Fruit fly (Drosophila melanogaster) whole organism, embryonic: ENCODE results near the gene CG33172.

Experiments
- Adf1 ChIP-seq: fragments of 200-800 bp; sonication (Bioruptor generic); IDR thresholded peaks from 2 replicates; pipeline ENCODE4 v1.3.6; 2022; ENCODE audit warnings: missing biosample characterization, missing genetic modification characterization
- Antp ChIP-seq: fragments of 200-800 bp; sonication (Bioruptor generic); optimal IDR thresholded peaks from 3 replicates; lab custom pipeline; 2016; ENCODE audit warnings: missing biosample characterization, missing genetic modification characterization
- Atf3 ChIP-seq: fragments of 200-800 bp; sonication (Bioruptor generic); optimal IDR thresholded peaks from 3 replicates; lab custom pipeline; 2016; ENCODE audit warnings: missing biosample characterization, missing genetic modification characterization
- B-H1 ChIP-seq: fragments of 200-800 bp; sonication (Bioruptor generic); IDR thresholded peaks from 3 replicates; pipeline ENCODE4 v1.3.6; 2022; ENCODE audit warnings: missing biosample characterization, missing genetic modification characterization
- CG10565 ChIP-seq: fragments of 200-800 bp; sonication (Bioruptor generic); optimal IDR thresholded peaks from 3 replicates; lab custom pipeline; 2016; ENCODE audit warnings: missing biosample characterization, mild to moderate bottlenecking, missing genetic modification characterization
- CG11695 ChIP-seq: fragments of 200-800 bp; sonication (Bioruptor generic); IDR thresholded peaks from 3 replicates; pipeline ENCODE4 v1.3.6; 2022; ENCODE audit warnings: missing biosample characterization, missing genetic modification characterization
- CG12104 ChIP-seq: fragments of 200-800 bp; sonication (Bioruptor generic); optimal IDR thresholded peaks from 3 replicates; lab custom pipeline; 2016; ENCODE audit warnings: missing biosample characterization, missing genetic modification characterization
- CG12236 ChIP-seq: fragments of 200-800 bp; sonication (Bioruptor generic); optimal IDR thresholded peaks from 2 replicates; lab custom pipeline; 2016; ENCODE audit warnings: missing biosample characterization, missing genetic modification characterization
- CG12769 ChIP-seq: fragments of 200-800 bp; sonication (Bioruptor generic); optimal IDR thresholded peaks from 2 replicates; lab custom pipeline; 2019; ENCODE audit warnings: missing biosample characterization, mild to moderate bottlenecking, missing genetic modification characterization, moderate library complexity
- CG13287 ChIP-seq: fragments of 200-800 bp; sonication (Bioruptor generic); IDR thresholded peaks from 2 replicates; pipeline ENCODE4 v1.3.6; 2022; ENCODE audit warnings: missing biosample characterization, missing genetic modification characterization; ENCODE audit not compliant: partially characterized antibody
- CG13296 ChIP-seq: fragments of 200-800 bp; sonication (Bioruptor generic); optimal IDR thresholded peaks from 3 replicates; lab custom pipeline; 2018; ENCODE audit warnings: missing biosample characterization, mild to moderate bottlenecking, missing genetic modification characterization
- CG15011 ChIP-seq: fragments of 200-800 bp; sonication (Bioruptor generic); optimal IDR thresholded peaks from 3 replicates; lab custom pipeline; 2018; ENCODE audit warnings: missing biosample characterization, mild to moderate bottlenecking, missing genetic modification characterization
- CG15696 ChIP-seq: fragments of 200-800 bp; sonication (Bioruptor generic); optimal IDR thresholded peaks from 2 replicates; lab custom pipeline; 2019; ENCODE audit warnings: missing biosample characterization, mild to moderate bottlenecking, missing genetic modification characterization, moderate library complexity
- CG1647 ChIP-seq: fragments of 200-800 bp; sonication (Bioruptor generic); optimal IDR thresholded peaks from 3 replicates; lab custom pipeline; 2016; ENCODE audit warnings: missing biosample characterization, missing genetic modification characterization
- CG2120 ChIP-seq: fragments of 200-800 bp; sonication (Bioruptor generic); optimal IDR thresholded peaks from 3 replicates; lab custom pipeline; 2016; ENCODE audit warnings: missing biosample characterization, missing genetic modification characterization
- CG2678 ChIP-seq: fragments of 200-800 bp; sonication (Bioruptor generic); optimal IDR thresholded peaks from 3 replicates; lab custom pipeline; 2019; ENCODE audit warnings: missing biosample characterization, mild to moderate bottlenecking, missing genetic modification characterization, moderate library complexity
- CG30403 ChIP-seq: fragments of 200-800 bp; sonication (Bioruptor generic); optimal IDR thresholded peaks from 3 replicates; lab custom pipeline; 2016; ENCODE audit warnings: missing biosample characterization, missing genetic modification characterization
- CG4854 ChIP-seq: fragments of 200-800 bp; sonication (Bioruptor generic); optimal IDR thresholded peaks from 2 replicates; lab custom pipeline; 2016; ENCODE audit warnings: missing biosample characterization, missing genetic modification characterization, inconsistent platforms
- CG5953 ChIP-seq: fragments of 200-800 bp; sonication (Bioruptor generic); IDR thresholded peaks from 2 replicates; pipeline ENCODE4 v1.3.6; 2022; ENCODE audit warnings: missing biosample characterization, missing genetic modification characterization
- CG7556 ChIP-seq: fragments of 200-800 bp; sonication (Bioruptor generic); optimal IDR thresholded peaks from 2 replicates; lab custom pipeline; 2017; ENCODE audit warnings: missing biosample characterization, mild to moderate bottlenecking, missing genetic modification characterization
- CG7745 ChIP-seq: fragments of 200-800 bp; sonication (Bioruptor generic); optimal IDR thresholded peaks from 2 replicates; lab custom pipeline; 2018; ENCODE audit warnings: missing biosample characterization, mild to moderate bottlenecking, missing genetic modification characterization, moderate library complexity
- CG8765 ChIP-seq: fragments of 200-800 bp; sonication (Bioruptor generic); IDR thresholded peaks from 2 replicates; pipeline ENCODE4 v1.3.6; 2022; ENCODE audit warnings: missing biosample characterization, missing genetic modification characterization
- CG8944 ChIP-seq: fragments of 200-800 bp; sonication (Bioruptor generic); optimal IDR thresholded peaks from 3 replicates; lab custom pipeline; 2016; ENCODE audit warnings: missing biosample characterization, missing genetic modification characterization
- CG9727 ChIP-seq: fragments of 200-800 bp; sonication (Bioruptor generic); optimal IDR thresholded peaks from 3 replicates; lab custom pipeline; 2017; ENCODE audit warnings: missing biosample characterization, mild to moderate bottlenecking, missing genetic modification characterization
- CG9817 ChIP-seq: fragments of 200-800 bp; sonication (Bioruptor generic); optimal IDR thresholded peaks from 2 replicates; lab custom pipeline; 2018; ENCODE audit warnings: missing biosample characterization, mild to moderate bottlenecking, missing genetic modification characterization, moderate library complexity
- Dip3 ChIP-seq: fragments of 200-800 bp; sonication (Bioruptor generic); optimal IDR thresholded peaks from 3 replicates; lab custom pipeline; 2016; ENCODE audit warnings: missing biosample characterization, missing genetic modification characterization
- Dref ChIP-seq: fragments of 200-800 bp; sonication (Bioruptor generic); IDR thresholded peaks from 2 replicates; pipeline ENCODE4 v1.3.6; 2022; ENCODE audit warnings: missing biosample characterization, missing genetic modification characterization
- Eip74EF ChIP-seq, 2 experiments: fragments of 200-800 bp in 1 of 2; fragments of >200 bp in 1 of 2; sonication (Bioruptor generic) in 1 of 2; optimal IDR thresholded peaks; 2 replicates each; lab custom pipeline; 2017 to 2019; ENCODE audit warnings: missing biosample characterization in 2 of 2, missing genetic modification characterization in 2 of 2, mild to moderate bottlenecking in 1 of 2, moderate library complexity in 1 of 2
- Ets65A ChIP-seq: fragments of 200-800 bp; sonication (Bioruptor generic); peaks from one replicate; lab custom pipeline; 2016; ENCODE audit warnings: missing biosample characterization, missing genetic modification characterization
- Hey ChIP-seq: fragments of 200-800 bp; sonication (Bioruptor generic); optimal IDR thresholded peaks from 3 replicates; lab custom pipeline; 2018; ENCODE audit warnings: missing biosample characterization, mild to moderate bottlenecking, missing genetic modification characterization
- HmgD ChIP-seq: fragments of 200-800 bp; sonication (Bioruptor generic); optimal IDR thresholded peaks from 3 replicates; lab custom pipeline; 2016; ENCODE audit warnings: missing biosample characterization, missing genetic modification characterization
- HmgZ ChIP-seq: fragments of 200-800 bp; sonication (Bioruptor generic); optimal IDR thresholded peaks from 2 replicates; lab custom pipeline; 2018; ENCODE audit warnings: missing biosample characterization, mild to moderate bottlenecking, missing genetic modification characterization
- MBD-R2 ChIP-seq: fragments of 200-800 bp; sonication (Bioruptor generic); IDR thresholded peaks from 2 replicates; pipeline ENCODE4 v1.3.6; 2022; ENCODE audit warnings: missing biosample characterization, missing genetic modification characterization
- NK7.1 ChIP-seq: fragments of 200-800 bp; sonication (Bioruptor generic); optimal IDR thresholded peaks from 3 replicates; lab custom pipeline; 2016; ENCODE audit warnings: missing biosample characterization, missing genetic modification characterization
- Oaz ChIP-seq: fragments of 200-800 bp; sonication (Bioruptor generic); IDR thresholded peaks from 2 replicates; pipeline ENCODE4 v1.3.6; 2022; ENCODE audit warnings: missing biosample characterization, missing genetic modification characterization
- Rx ChIP-seq: fragments of 200-800 bp; sonication (Bioruptor generic); IDR thresholded peaks from 2 replicates; pipeline ENCODE4 v1.3.6; 2022; ENCODE audit warnings: missing biosample characterization, missing genetic modification characterization
- Xbp1 ChIP-seq: fragments of 200-800 bp; sonication (Bioruptor generic); optimal IDR thresholded peaks from 3 replicates; lab custom pipeline; 2016; ENCODE audit warnings: missing biosample characterization, mild to moderate bottlenecking, missing genetic modification characterization
- cg ChIP-seq: fragments of 200-800 bp; sonication (Bioruptor generic); optimal IDR thresholded peaks from 3 replicates; lab custom pipeline; 2019; ENCODE audit warnings: missing biosample characterization, mild to moderate bottlenecking, missing genetic modification characterization, moderate library complexity
- chif ChIP-seq, 2 experiments: fragments of 200-800 bp; sonication (Bioruptor generic); optimal IDR thresholded peaks; 3 replicates each; lab custom pipeline; 2016; ENCODE audit warnings: missing biosample characterization in 2 of 2, missing genetic modification characterization in 2 of 2
- danr ChIP-seq: fragments of 200-800 bp; sonication (Bioruptor generic); IDR thresholded peaks from 2 replicates; pipeline ENCODE4 v1.3.6; 2022; ENCODE audit warnings: missing biosample characterization, missing genetic modification characterization
- eve ChIP-seq, 2 experiments: fragments of >200 bp; optimal IDR thresholded peaks; 2 replicates each; lab custom pipeline; 2017; ENCODE audit warnings: missing biosample characterization in 2 of 2, missing genetic modification characterization in 2 of 2
- exex ChIP-seq: fragments of 200-800 bp; sonication (Bioruptor generic); optimal IDR thresholded peaks from 4 replicates; lab custom pipeline; 2018; ENCODE audit warnings: missing biosample characterization, mild to moderate bottlenecking, missing genetic modification characterization, moderate library complexity
- gce ChIP-seq: fragments of 200-800 bp; sonication (Bioruptor generic); IDR thresholded peaks from 3 replicates; pipeline ENCODE4 v1.3.6; 2022; ENCODE audit warnings: missing biosample characterization, missing genetic modification characterization
- oc ChIP-seq: fragments of 200-800 bp; sonication (Bioruptor generic); optimal IDR thresholded peaks from 2 replicates; lab custom pipeline; 2018; ENCODE audit warnings: missing biosample characterization, mild to moderate bottlenecking, missing genetic modification characterization, moderate library complexity
- phol ChIP-seq: fragments of 200-800 bp; sonication (Bioruptor generic); optimal IDR thresholded peaks from 3 replicates; lab custom pipeline; 2018; ENCODE audit warnings: missing biosample characterization, mild to moderate bottlenecking, missing genetic modification characterization, moderate library complexity
- repo ChIP-seq: fragments of 200-800 bp; sonication (Bioruptor generic); optimal IDR thresholded peaks from 2 replicates; lab custom pipeline; 2016; ENCODE audit warnings: missing biosample characterization, missing genetic modification characterization
- rib ChIP-seq: fragments of 200-800 bp; sonication (Bioruptor generic); IDR thresholded peaks from 2 replicates; pipeline ENCODE4 v1.3.6; 2022; ENCODE audit warnings: missing biosample characterization, missing genetic modification characterization
- stwl ChIP-seq: fragments of 200-800 bp; sonication (Bioruptor generic); optimal IDR thresholded peaks from 3 replicates; lab custom pipeline; 2018; ENCODE audit warnings: missing biosample characterization, mild to moderate bottlenecking, missing genetic modification characterization, moderate library complexity
- toy ChIP-seq: fragments of 200-800 bp; sonication (Bioruptor generic); IDR thresholded peaks from 2 replicates; pipeline ENCODE4 v1.3.6; 2022; ENCODE audit warnings: missing biosample characterization, missing genetic modification characterization
- unc-4 ChIP-seq: fragments of 200-800 bp; sonication (Bioruptor generic); IDR thresholded peaks from 2 replicates; pipeline ENCODE4 v1.3.6; 2022; ENCODE audit warnings: missing biosample characterization, missing genetic modification characterization; ENCODE audit not compliant: partially characterized antibody
- yki ChIP-seq: fragments of >200 bp; optimal IDR thresholded peaks from 3 replicates; lab custom pipeline; 2018
- zf30C ChIP-seq: fragments of 200-800 bp; sonication (Bioruptor generic); optimal IDR thresholded peaks from 3 replicates; lab custom pipeline; 2018; ENCODE audit warnings: missing biosample characterization, mild to moderate bottlenecking, missing genetic modification characterization

Gene CG33172

dm6 chrX:15733995-15734394 lies 35.5 kb upstream of the CG33172 start, which contains the start of the genes CG12379 and MagR (continued):
- TF ChIP-seq CG15011 (GFP tag; lab: Kevin White, UChicago): no peak
- peak; percentile 45 for TF ChIP-seq CG1647
- no peak for TF ChIP-seq cg (GFP tag; lab: Kevin White, UChicago)
- no peak for TF ChIP-seq Hey (tag; lab: Kevin White, UChicago)
- no peak for TF ChIP-seq Eip74EF (GFP tag; optimal IDR thresholded peaks at IDR 0.05; lab: Kevin White, UChicago)
- 0 out of 2 replicates have a peak, but pooled peaks have one; percentile 20 for TF ChIP-seq Adf1
- TF ChIP-seq danr (GFP tag; lab: Robert Waterston, UW): 0 out of 2 replicates have a peak, but pooled peaks have one; percentile 15
- TF ChIP-seq CG7556: no peak
- TF ChIP-seq Rx: no peak
- TF ChIP-seq CG2678: no peak
- no peak for TF ChIP-seq CG8944 (GFP tag; lab: Kevin White, UChicago)
- peak; percentile 59 for TF ChIP-seq CG15696 (tag; lab: Kevin White, UChicago)
- peak; percentile 64 for TF ChIP-seq CG9727 (GFP tag; lab: Kevin White, UChicago)
- no peak for TF ChIP-seq repo (GFP tag; lab: Kevin White, UChicago)
- TF ChIP-seq Oaz (GFP tag; lab: Robert Waterston, UW): peak; percentile 48; the same call in 1 of the 2 replicates
- TF ChIP-seq eve (GFP tag; optimal IDR thresholded peaks at IDR 0.05; lab: Kevin White, UChicago): no peak
- TF ChIP-seq CG5953: no peak
- TF ChIP-seq Dip3 (GFP tag; lab: Kevin White, UChicago): peak; percentile 34
- peak; percentile 78 for TF ChIP-seq unc-4 (GFP tag; lab: Robert Waterston, UW)
- no peak for TF ChIP-seq toy (GFP tag; lab: Robert Waterston, UW)
- no peak for TF ChIP-seq CG4854 (GFP tag; lab: Kevin White, UChicago)
- no peak for TF ChIP-seq B-H1 (GFP tag; lab: Robert Waterston, UW)
- TF ChIP-seq Atf3 (GFP tag; lab: Kevin White, UChicago): no peak
- TF ChIP-seq chif (GFP tag; optimal IDR thresholded peaks at IDR 0.05; lab: Kevin White, UChicago): peak; percentile 8 to 29
- peak; percentile 69 for TF ChIP-seq Dref (GFP tag; lab: Robert Waterston, UW)
- TF ChIP-seq CG9817 (tag; lab: Kevin White, UChicago): peak; percentile 73
- TF ChIP-seq MBD-R2 (GFP tag; lab: Robert Waterston, UW): peak; percentile 48; the same call in 1 of the 2 replicates
- no peak for TF ChIP-seq oc
- TF ChIP-seq CG12769 (tag; lab: Kevin White, UChicago): no peak
- TF ChIP-seq CG8765 (GFP tag; lab: Robert Waterston, UW): no peak
- TF ChIP-seq yki (lab: Kevin White, UChicago): no peak
- peak; percentile 9 for TF ChIP-seq HmgD (GFP tag; lab: Kevin White, UChicago)
- TF ChIP-seq CG12236 (GFP tag; lab: Kevin White, UChicago): peak; percentile 2
- no peak for TF ChIP-seq exex (tag; lab: Kevin White, UChicago)
- peak; percentile 79 for TF ChIP-seq CG2120
- peak; percentile 27 for TF ChIP-seq NK7.1
- no peak for TF ChIP-seq gce (GFP tag; lab: Robert Waterston, UW)
- no peak for TF ChIP-seq CG10565 (GFP tag; lab: Kevin White, UChicago)
- peak; percentile 46 for TF ChIP-seq CG12104 (GFP tag; lab: Kevin White, UChicago)
- TF ChIP-seq Antp: peak; percentile 51
- no peak for TF ChIP-seq stwl (tag; lab: Kevin White, UChicago)
- peak; percentile 42 for TF ChIP-seq HmgZ (tag; lab: Kevin White, UChicago)
- TF ChIP-seq CG13287 (GFP tag; lab: Robert Waterston, UW): peak; percentile 78
- TF ChIP-seq CG30403 (GFP tag; lab: Kevin White, UChicago): peak; percentile 74
- TF ChIP-seq Xbp1: peak; percentile 56
- TF ChIP-seq zf30C (GFP tag; lab: Kevin White, UChicago): no peak
- no peak for TF ChIP-seq CG7745 (tag; lab: Kevin White, UChicago)
- TF ChIP-seq CG11695 (GFP tag; lab: Robert Waterston, UW): no peak
- TF ChIP-seq CG13296 (GFP tag; lab: Kevin White, UChicago): peak; percentile 64
- peak; percentile 74 for TF ChIP-seq phol (tag; lab: Kevin White, UChicago)
- peak; percentile 71 for TF ChIP-seq Ets65A
- no peak for TF ChIP-seq rib (GFP tag; lab: Robert Waterston, UW)
